Worm (Caenorhabditis elegans) whole organism, young adult: ENCODE measurements around the gene Y49E10.25.
A peak's percentile ranks its signal among the peaks of the same experiment; 100 is the strongest.

Source experiments
- B0019.2 ChIP-seq: fragments of 200-800 bp; sonication (Bioruptor generic); conservative IDR thresholded peaks from 2 replicates; pipeline ENCODE4 v1.3.6; 2022; ENCODE audit warnings: missing genetic modification reagents, missing genetic modification characterization, missing compliant biosample characterization
- B0261.1 ChIP-seq: sonication (generic microtip); optimal IDR thresholded peaks from 2 replicates; lab custom pipeline; 2016; ENCODE audit warnings: mild to moderate bottlenecking, missing genetic modification characterization, moderate library complexity, missing compliant biosample characterization
- C06A6.2 ChIP-seq: fragments of 200-800 bp; sonication (Bioruptor generic); conservative IDR thresholded peaks from 2 replicates; pipeline ENCODE4 v1.3.6; 2022; ENCODE audit warnings: missing genetic modification characterization, missing compliant biosample characterization
- F22D6.2 ChIP-seq: sonication (generic microtip); optimal IDR thresholded peaks from 2 replicates; lab custom pipeline; 2016; ENCODE audit warnings: mild to moderate bottlenecking, missing genetic modification characterization, missing compliant biosample characterization
- F23B12.7 ChIP-seq: sonication (generic microtip); optimal IDR thresholded peaks from 2 replicates; lab custom pipeline; 2017; ENCODE audit warnings: missing genetic modification characterization, mild to moderate bottlenecking, missing compliant biosample characterization, antibody characterized with exemption, moderate library complexity; ENCODE audit not compliant: insufficient read depth
- F37B4.10 ChIP-seq: fragments of 200-800 bp; sonication (Bioruptor generic); IDR thresholded peaks from 2 replicates; pipeline ENCODE4 v1.3.6; 2022; ENCODE audit warnings: missing genetic modification characterization, missing compliant biosample characterization
- F55B11.4 ChIP-seq: sonication (generic microtip); optimal IDR thresholded peaks from 2 replicates; lab custom pipeline; 2016; ENCODE audit warnings: missing compliant biosample characterization, missing genetic modification characterization, borderline replicate concordance; ENCODE audit not compliant: insufficient read depth
- Y56A3A.18 ChIP-seq: fragments of 200-800 bp; sonication (Bioruptor generic); IDR thresholded peaks from 2 replicates; pipeline ENCODE4 v1.3.6; 2022; ENCODE audit warnings: missing genetic modification reagents, missing genetic modification characterization, missing compliant biosample characterization
- Y67H2A.10 ChIP-seq: fragments of 200-800 bp; sonication (Bioruptor generic); conservative IDR thresholded peaks from 2 replicates; pipeline ENCODE4 v1.3.6; 2022; ENCODE audit warnings: missing genetic modification reagents, missing genetic modification characterization, missing compliant biosample characterization
- Y95B8A.8 ChIP-seq: fragments of 200-800 bp; sonication (Bioruptor generic); IDR thresholded peaks from 2 replicates; pipeline ENCODE4 v1.3.6; 2022; ENCODE audit warnings: missing genetic modification reagents, missing genetic modification characterization, missing compliant biosample characterization
- ama-1 ChIP-seq, 3 experiments: fragments of 150-350 bp in 1 of 3; sonication (generic microtip) in 2 of 3; optimal IDR thresholded peaks; 2 replicates each; lab custom pipeline; 2014 to 2018; ENCODE audit warnings: missing biosample characterization in 2 of 3, missing genetic modification characterization in 2 of 3, missing genetic modification reagents in 2 of 3
- atf-7 ChIP-seq: sonication (generic microtip); optimal IDR thresholded peaks from 2 replicates; lab custom pipeline; 2017; ENCODE audit warnings: mild to moderate bottlenecking, missing genetic modification characterization, missing compliant biosample characterization
- athp-1 ChIP-seq: sonication (generic microtip); optimal IDR thresholded peaks from 2 replicates; lab custom pipeline; 2017; ENCODE audit warnings: mild to moderate bottlenecking, missing genetic modification characterization, missing compliant biosample characterization
- attf-3 ChIP-seq: fragments of 200-800 bp; sonication (Bioruptor generic); conservative IDR thresholded peaks from 2 replicates; pipeline ENCODE4 v1.3.6; 2022; ENCODE audit warnings: missing genetic modification reagents, missing genetic modification characterization, missing compliant biosample characterization
- attf-6 ChIP-seq: fragments of 200-800 bp; sonication (Bioruptor generic); IDR thresholded peaks from 2 replicates; pipeline ENCODE4 v1.3.6; 2022; ENCODE audit warnings: missing genetic modification reagents, missing genetic modification characterization, missing compliant biosample characterization
- ccch-3 ChIP-seq: fragments of 200-800 bp; sonication (Bioruptor generic); optimal IDR thresholded peaks from 2 replicates; lab custom pipeline; 2018; ENCODE audit warnings: mild to moderate bottlenecking, missing genetic modification characterization, missing compliant biosample characterization
- cebp-1 ChIP-seq, 2 experiments: fragments of 200-800 bp in 1 of 2; sonication (Bioruptor generic) in 1 of 2; sonication (generic microtip) in 1 of 2; IDR thresholded peaks in 1 of 2; optimal IDR thresholded peaks in 1 of 2; 2 replicates each; pipeline versions ENCODE4 v1.3.6 to Lab custom; 2017 to 2022; ENCODE audit warnings: missing compliant biosample characterization in 2 of 2, missing genetic modification characterization in 2 of 2, mild to moderate bottlenecking in 1 of 2, missing genetic modification reagents in 1 of 2, moderate library complexity in 1 of 2
- cebp-2 ChIP-seq: fragments of 200-800 bp; sonication (Bioruptor generic); IDR thresholded peaks from 2 replicates; pipeline ENCODE4 v1.3.6; 2022; ENCODE audit warnings: missing genetic modification characterization, missing compliant biosample characterization
- ceh-100 ChIP-seq: fragments of 200-800 bp; sonication (Bioruptor generic); IDR thresholded peaks from 2 replicates; pipeline ENCODE4 v1.3.6; 2022; ENCODE audit warnings: missing genetic modification reagents, missing genetic modification characterization, missing compliant biosample characterization
- ceh-27 ChIP-seq: fragments of 200-800 bp; sonication (Bioruptor generic); optimal IDR thresholded peaks from 2 replicates; lab custom pipeline; 2018; ENCODE audit warnings: mild to moderate bottlenecking, missing genetic modification characterization, moderate library complexity, missing compliant biosample characterization
- chd-7 ChIP-seq: sonication (generic microtip); optimal IDR thresholded peaks from 2 replicates; lab custom pipeline; 2016; ENCODE audit warnings: mild to moderate bottlenecking, missing genetic modification characterization, moderate library complexity, missing compliant biosample characterization
- dpl-1 ChIP-seq: fragments of 150-350 bp; optimal IDR thresholded peaks from 2 replicates; lab custom pipeline; 2014; ENCODE audit warnings: missing biosample characterization, missing genetic modification reagents, missing genetic modification characterization
- fkh-3 ChIP-seq: sonication (generic microtip); optimal IDR thresholded peaks from 2 replicates; lab custom pipeline; 2016; ENCODE audit warnings: mild to moderate bottlenecking, missing genetic modification characterization, missing compliant biosample characterization
- gei-17 ChIP-seq: fragments of 200-800 bp; sonication (Bioruptor generic); optimal IDR thresholded peaks from 2 replicates; lab custom pipeline; 2018; ENCODE audit warnings: mild to moderate bottlenecking, missing genetic modification characterization, missing compliant biosample characterization
- hmg-1.2 ChIP-seq: fragments of 200-800 bp; sonication (Bioruptor generic); IDR thresholded peaks from 2 replicates; pipeline ENCODE4 v1.3.6; 2022; ENCODE audit warnings: missing genetic modification reagents, missing genetic modification characterization, missing compliant biosample characterization
- hmg-20 ChIP-seq: fragments of 200-800 bp; sonication (Bioruptor generic); IDR thresholded peaks from 2 replicates; pipeline ENCODE4 v1.3.6; 2022; ENCODE audit warnings: missing genetic modification reagents, missing genetic modification characterization, missing compliant biosample characterization
- lin-35 ChIP-seq, 3 experiments: fragments of 150-350 bp in 2 of 3; sonication (generic microtip) in 1 of 3; optimal IDR thresholded peaks; 2 replicates each; lab custom pipeline; 2014 to 2018; ENCODE audit warnings: missing biosample characterization in 3 of 3, missing genetic modification characterization in 3 of 3, missing genetic modification reagents in 3 of 3
- lsy-27 ChIP-seq: sonication (generic microtip); optimal IDR thresholded peaks from 2 replicates; lab custom pipeline; 2017; ENCODE audit warnings: missing genetic modification characterization, mild to moderate bottlenecking, missing compliant biosample characterization, antibody characterized with exemption, missing genotype, borderline replicate concordance; ENCODE audit not compliant: insufficient read depth
- madf-10 ChIP-seq: sonication (generic microtip); optimal IDR thresholded peaks from 2 replicates; lab custom pipeline; 2016; ENCODE audit warnings: mild to moderate bottlenecking, missing genetic modification characterization, missing compliant biosample characterization
- madf-3 ChIP-seq: fragments of 200-800 bp; sonication (Bioruptor generic); IDR thresholded peaks from 2 replicates; pipeline ENCODE4 v1.3.6; 2022; ENCODE audit warnings: missing genetic modification reagents, missing genetic modification characterization, missing compliant biosample characterization
- madf-6 ChIP-seq: fragments of 200-800 bp; sonication (Bioruptor generic); IDR thresholded peaks from 2 replicates; pipeline ENCODE4 v1.3.6; 2022; ENCODE audit warnings: missing genetic modification reagents, missing genetic modification characterization, missing compliant biosample characterization
- madf-8 ChIP-seq: fragments of 200-800 bp; sonication (Bioruptor generic); conservative IDR thresholded peaks from 2 replicates; pipeline ENCODE4 v1.3.6; 2022; ENCODE audit warnings: missing genetic modification reagents, missing genetic modification characterization, missing compliant biosample characterization
- mel-28 ChIP-seq: sonication (generic microtip); optimal IDR thresholded peaks from 2 replicates; lab custom pipeline; 2016; ENCODE audit warnings: borderline replicate concordance, mild to moderate bottlenecking, missing genetic modification characterization, missing compliant biosample characterization
- mes-4 ChIP-seq: sonication (generic microtip); optimal IDR thresholded peaks from 2 replicates; lab custom pipeline; 2016; ENCODE audit warnings: missing genotype, missing genetic modification characterization, missing compliant biosample characterization
- nfya-1 ChIP-seq: sonication (generic microtip); optimal IDR thresholded peaks from 2 replicates; lab custom pipeline; 2017; ENCODE audit warnings: antibody characterized with exemption, missing compliant biosample characterization, missing genetic modification characterization, borderline replicate concordance; ENCODE audit not compliant: insufficient read depth
- nfya-2 ChIP-seq: fragments of 200-800 bp; sonication (Bioruptor generic); IDR thresholded peaks from 2 replicates; pipeline ENCODE4 v1.3.6; 2022; ENCODE audit warnings: missing genetic modification reagents, missing genetic modification characterization, missing compliant biosample characterization
- pbrm-1 ChIP-seq: fragments of 200-800 bp; sonication (Bioruptor generic); IDR thresholded peaks from 2 replicates; pipeline ENCODE4 v1.3.6; 2022; ENCODE audit warnings: missing genetic modification reagents, missing genetic modification characterization, missing compliant biosample characterization
- pha-4 ChIP-seq: fragments of 150-350 bp; sonication (generic microtip); optimal IDR thresholded peaks from 2 replicates; lab custom pipeline; 2014; ENCODE audit warnings: missing biosample characterization, missing genetic modification reagents, missing genetic modification characterization
- rec-8 ChIP-seq, 2 experiments: sonication (generic microtip); optimal IDR thresholded peaks; 2 replicates each; lab custom pipeline; 2016; ENCODE audit warnings: mild to moderate bottlenecking in 2 of 2, missing genetic modification characterization in 2 of 2, missing genetic modification reagents in 2 of 2, missing genotype in 2 of 2, missing biosample characterization in 1 of 2, missing compliant biosample characterization in 1 of 2, moderate library complexity in 1 of 2
- xnd-1 ChIP-seq: sonication (generic microtip); optimal IDR thresholded peaks from 2 replicates; lab custom pipeline; 2016; ENCODE audit warnings: missing genotype, missing genetic modification reagents, missing genetic modification characterization, missing compliant biosample characterization
- zfh-2 ChIP-seq: fragments of 200-800 bp; sonication (Bioruptor generic); conservative IDR thresholded peaks from 2 replicates; pipeline ENCODE4 v1.3.6; 2022; ENCODE audit warnings: missing genetic modification reagents, missing genetic modification characterization, missing compliant biosample characterization
- ztf-18 ChIP-seq: sonication (generic microtip); optimal IDR thresholded peaks from 2 replicates; lab custom pipeline; 2016; ENCODE audit warnings: missing genotype, mild to moderate bottlenecking, missing genetic modification characterization, missing compliant biosample characterization
- ztf-22 ChIP-seq: fragments of 200-800 bp; sonication (Bioruptor generic); optimal IDR thresholded peaks from 2 replicates; lab custom pipeline; 2018; ENCODE audit warnings: mild to moderate bottlenecking, missing genetic modification characterization, moderate library complexity, missing compliant biosample characterization
- ztf-25 ChIP-seq: fragments of 200-800 bp; sonication (Bioruptor generic); IDR thresholded peaks from 2 replicates; pipeline ENCODE4 v1.3.6; 2022; ENCODE audit warnings: missing genetic modification reagents, missing genetic modification characterization, missing compliant biosample characterization
- ztf-28 ChIP-seq: fragments of 200-800 bp; sonication (Bioruptor generic); IDR thresholded peaks from 2 replicates; pipeline ENCODE4 v1.3.6; 2022; ENCODE audit warnings: missing genetic modification reagents, missing genetic modification characterization, missing compliant biosample characterization
- ztf-3 ChIP-seq: fragments of 200-800 bp; sonication (Bioruptor generic); optimal IDR thresholded peaks from 2 replicates; lab custom pipeline; 2018; ENCODE audit warnings: mild to moderate bottlenecking, missing genetic modification characterization, missing compliant biosample characterization

Y49E10.25 gene

ce11 chrIII:12496449-12496848 lies 4.6 kb upstream of the Y49E10.25 start, which contains the start of gene herd-1 (continued):
- no peak for TF ChIP-seq lsy-27 (tag; lab: Kevin White, UChicago)
- peak; percentile 73 for TF ChIP-seq athp-1
- no peak for TF ChIP-seq ama-1 (optimal IDR thresholded peaks at IDR 0.05; lab: Kevin White, UChicago)
- peak; percentile 28 to 45 for TF ChIP-seq ama-1 (GFP tag; optimal IDR thresholded peaks at IDR 0.05; lab: Kevin White, UChicago)
- peak; percentile 21; the same call in 1 of the 2 replicates for TF ChIP-seq hmg-1.2 (GFP tag; lab: Robert Waterston, UW)
- no peak for TF ChIP-seq mel-28 (tag; lab: Kevin White, UChicago)
- TF ChIP-seq nfya-1 (tag; lab: Kevin White, UChicago), result no peak
- TF ChIP-seq ztf-22, result no peak
- peak; percentile 70 for TF ChIP-seq madf-6
- peak; percentile 69 for TF ChIP-seq attf-6
- no peak for TF ChIP-seq F23B12.7 (tag; lab: Kevin White, UChicago)
- peak; percentile 56; the same call in 1 of the 2 replicates for TF ChIP-seq pbrm-1 (GFP tag; lab: Robert Waterston, UW)
- TF ChIP-seq ztf-18 (tag; lab: Kevin White, UChicago), result peak; percentile 20
- no peak for TF ChIP-seq C06A6.2 (GFP tag; lab: Robert Waterston, UW)
- no peak for TF ChIP-seq zfh-2
- TF ChIP-seq ccch-3 (GFP tag; lab: Kevin White, UChicago), result no peak
- TF ChIP-seq ceh-27, result peak; percentile 7
- peak; percentile 71; the same call in 1 of the 2 replicates for TF ChIP-seq madf-3 (GFP tag; lab: Robert Waterston, UW)
- TF ChIP-seq madf-10 (tag; lab: Kevin White, UChicago), result no peak
- no peak for TF ChIP-seq hmg-20 (GFP tag; lab: Robert Waterston, UW)
- TF ChIP-seq B0261.1, result no peak
- TF ChIP-seq dpl-1 (GFP tag; lab: Kevin White, UChicago), result no peak
- no peak for TF ChIP-seq F22D6.2
- no peak for TF ChIP-seq ztf-25 (GFP tag; lab: Robert Waterston, UW)
- no peak for TF ChIP-seq mes-4
- TF ChIP-seq Y67H2A.10 (GFP tag; lab: Robert Waterston, UW), result no peak
- peak in 1 of 2 experiments; percentile 8 for TF ChIP-seq rec-8 (tag; optimal IDR thresholded peaks at IDR 0.05; lab: Kevin White, UChicago)
- TF ChIP-seq ztf-28 (GFP tag; lab: Robert Waterston, UW), result no peak
- no peak for TF ChIP-seq xnd-1 (tag; lab: Kevin White, UChicago)
- TF ChIP-seq madf-8 (GFP tag; lab: Robert Waterston, UW), result no peak
- TF ChIP-seq gei-17 (GFP tag; lab: Kevin White, UChicago), result no peak
- no peak for TF ChIP-seq F55B11.4
- TF ChIP-seq Y56A3A.18 (GFP tag; lab: Robert Waterston, UW), result no peak
- TF ChIP-seq lin-35 (GFP tag; optimal IDR thresholded peaks at IDR 0.05; lab: Kevin White, UChicago), result no peak
- no peak for TF ChIP-seq ztf-3 (GFP tag; lab: Kevin White, UChicago)
- TF ChIP-seq fkh-3, result no peak
- no peak for TF ChIP-seq chd-7 (tag; lab: Kevin White, UChicago)
- 0 out of 2 replicates have a peak, but pooled peaks have one; percentile 78 for TF ChIP-seq nfya-2 (GFP tag; lab: Robert Waterston, UW)
- no peak for TF ChIP-seq atf-7 (tag; lab: Kevin White, UChicago)
- peak; percentile 76; the same call in 1 of the 2 replicates for TF ChIP-seq Y95B8A.8 (GFP tag; lab: Robert Waterston, UW)
- no peak for TF ChIP-seq pha-4
- TF ChIP-seq B0019.2 (GFP tag; lab: Robert Waterston, UW), result no peak
- 0 out of 2 replicates have a peak, but pooled peaks have one; percentile 43 for TF ChIP-seq ceh-100 (GFP tag; lab: Robert Waterston, UW)
- TF ChIP-seq cebp-1 (GFP tag; IDR thresholded peaks at IDR 0.05; lab: Robert Waterston, UW), result no peak
- peak; percentile 56 for TF ChIP-seq cebp-1 (tag; optimal IDR thresholded peaks at IDR 0.05; lab: Kevin White, UChicago)
- TF ChIP-seq F37B4.10 (GFP tag; lab: Robert Waterston, UW), result no peak
- TF ChIP-seq attf-3 (GFP tag; lab: Robert Waterston, UW), result no peak
- TF ChIP-seq cebp-2 (GFP tag; lab: Robert Waterston, UW), result no peak
